Worm (Caenorhabditis elegans) whole organism, L4/young adult: ENCODE measurements around the gene F20D1.3.
"Not testable (repeated sequence)": the region's sequence is repeated elsewhere in the genome, so short reads cannot be mapped to it uniquely, and the experiment has no call there.

Experiments
- W03F9.2 ChIP-seq: fragments of 150-350 bp; optimal IDR thresholded peaks from 2 replicates; lab custom pipeline; 2014; ENCODE audit warnings: missing biosample characterization, missing genetic modification characterization
- dao-5 ChIP-seq: sonication (generic microtip); optimal IDR thresholded peaks from 2 replicates; lab custom pipeline; 2016; ENCODE audit warnings: missing genotype, missing genetic modification characterization, moderate library complexity, missing compliant biosample characterization
- him-1 ChIP-seq: sonication (generic microtip); optimal IDR thresholded peaks from 2 replicates; lab custom pipeline; 2016; ENCODE audit warnings: missing genotype, missing genetic modification reagents, missing genetic modification characterization, missing compliant biosample characterization

F20D1.3 gene

ce11 chrX:14961471-14961870, 14.4 kb upstream of the F20D1.3 start, which contains the start of gene idpp-3:
Gene idpp-3 (minus strand): TSS chrX:14961571.
- no peak for TF ChIP-seq W03F9.2 (tag; lab: Kevin White, UChicago)
- TF ChIP-seq dao-5 (tag; lab: Kevin White, UChicago), result no peak
- TF ChIP-seq him-1 (tag; lab: Kevin White, UChicago), result no peak

- TF ChIP-seq him-1 (tag; lab: Kevin White, UChicago), result no peak
- TF ChIP-seq W03F9.2 (tag; lab: Kevin White, UChicago), result no peak
Measured at ce11 chrX:14962456-14962855, 13.5 kb upstream of the F20D1.3 start, which contains the start of gene rgs-10. Gene rgs-10 (plus strand): TSS chrX:14962756.

ce11 chrX:14964253-14964652, 11.7 kb upstream of the F20D1.3 start, which contains the start of gene rgs-11:
Gene rgs-11 (plus strand): TSS chrX:14964553.
- TF ChIP-seq W03F9.2 (tag; lab: Kevin White, UChicago) (no peak), dao-5 (tag; lab: Kevin White, UChicago) (no peak), him-1 (tag; lab: Kevin White, UChicago) (no peak)

ce11 chrX:14965761-14966160, 10.2 kb upstream of the F20D1.3 start, which contains the start of gene F45B8.5:
Gene F45B8.5 (plus strand): TSS chrX:14966061.
- no peak for TF ChIP-seq dao-5 (tag; lab: Kevin White, UChicago)
- TF ChIP-seq W03F9.2 (tag; lab: Kevin White, UChicago), result no peak
- no peak for TF ChIP-seq him-1 (tag; lab: Kevin White, UChicago)

ce11 chrX:14966515-14966914, 9.4 kb upstream of the F20D1.3 start, which contains the start of gene F20D1.22:
Gene F20D1.22 (plus strand): TSS chrX:14966815.
- TF ChIP-seq him-1, dao-5, W03F9.2 (tag; lab: Kevin White, UChicago): not testable (repeated sequence)

- TF ChIP-seq W03F9.2 (tag; lab: Kevin White, UChicago) (no peak), him-1 (tag; lab: Kevin White, UChicago) (no peak), dao-5 (tag; lab: Kevin White, UChicago) (no peak)
Measured at ce11 chrX:14969615-14970014, 6.3 kb upstream of the F20D1.3 start.

ce11 chrX:14970221-14970801, 5.6 kb upstream of the F20D1.3 start, which contains the start of the genes flwr-1 and tbc-1:
Gene flwr-1 (minus strand): TSS chrX:14970271.
Gene tbc-1 (plus strand): TSS chrX:14970751.
- TF ChIP-seq W03F9.2 (tag; lab: Kevin White, UChicago) (no peak), dao-5 (tag; lab: Kevin White, UChicago) (no peak)

- TF ChIP-seq dao-5 (tag; lab: Kevin White, UChicago) (no peak), W03F9.2 (tag; lab: Kevin White, UChicago) (no peak), him-1 (tag; lab: Kevin White, UChicago) (no peak)
Measured at ce11 chrX:14973085-14973484, 2.8 kb upstream of the F20D1.3 start.

ce11 chrX:14976840-14977534, 1.1 kb downstream of the F20D1.3 start:
- TF ChIP-seq dao-5 (tag; lab: Kevin White, UChicago), result no peak
- no peak for TF ChIP-seq W03F9.2 (tag; lab: Kevin White, UChicago)
- TF ChIP-seq him-1 (tag; lab: Kevin White, UChicago), result no peak

- TF ChIP-seq dao-5 (tag; lab: Kevin White, UChicago) (no peak), W03F9.2 (tag; lab: Kevin White, UChicago) (peak; percentile 47)
Measured at ce11 chrX:14978756-14979155, 2.8 kb downstream of the F20D1.3 start.

ce11 chrX:14979388-14979787, 3.5 kb downstream of the F20D1.3 start, which contains the start of gene emre-1:
Gene emre-1 (plus strand): TSS chrX:14979688.
- no peak for TF ChIP-seq him-1 (tag; lab: Kevin White, UChicago)
- TF ChIP-seq dao-5 (tag; lab: Kevin White, UChicago), result no peak
- TF ChIP-seq W03F9.2 (tag; lab: Kevin White, UChicago), result no peak

- TF ChIP-seq him-1 (tag; lab: Kevin White, UChicago), result no peak
- TF ChIP-seq dao-5 (tag; lab: Kevin White, UChicago), result no peak
- no peak for TF ChIP-seq W03F9.2 (tag; lab: Kevin White, UChicago)
Measured at ce11 chrX:14982525-14982924, 6.6 kb downstream of the F20D1.3 start, which contains the start of gene plp-2. Gene plp-2 (minus strand): TSS chrX:14982804.

- TF ChIP-seq dao-5 (tag; lab: Kevin White, UChicago), result no peak
- peak; percentile 51 for TF ChIP-seq W03F9.2 (tag; lab: Kevin White, UChicago)
Measured at ce11 chrX:14983274-14983673, 7.4 kb downstream of the F20D1.3 start, which contains the start of gene rbg-1. Gene rbg-1 (plus strand): TSS chrX:14983533.
